Worm (Caenorhabditis elegans) whole organism, young adult: Measurements from ENCODE around the gene eea-1.
A peak's percentile ranks its signal among the peaks of the same experiment; 100 is the strongest.
"Not testable (repeated sequence)": the region's sequence is repeated elsewhere in the genome, so short reads cannot be mapped to it uniquely, and the experiment has no call there.

Experiments used
- B0336.3 ChIP-seq: fragments of 200-800 bp; sonication (Bioruptor generic); IDR thresholded peaks from 2 replicates; pipeline ENCODE4 v1.3.6; 2022; ENCODE audit warnings: missing genetic modification characterization, missing compliant biosample characterization
- F10E7.11 ChIP-seq: sonication (generic microtip); optimal IDR thresholded peaks from 2 replicates; lab custom pipeline; 2017; ENCODE audit warnings: mild to moderate bottlenecking, missing genetic modification characterization, moderate library complexity, missing compliant biosample characterization
- F37B4.10 ChIP-seq: fragments of 200-800 bp; sonication (Bioruptor generic); IDR thresholded peaks from 2 replicates; pipeline ENCODE4 v1.3.6; 2022; ENCODE audit warnings: missing genetic modification characterization, missing compliant biosample characterization
- Y53F4B.3 ChIP-seq: fragments of 200-800 bp; sonication (Bioruptor generic); IDR thresholded peaks from 2 replicates; pipeline ENCODE4 v1.3.6; 2022; ENCODE audit warnings: missing genetic modification reagents, missing genetic modification characterization, missing compliant biosample characterization
- akir-1 ChIP-seq: fragments of 200-800 bp; sonication (Bioruptor generic); optimal IDR thresholded peaks from 2 replicates; lab custom pipeline; 2018; ENCODE audit warnings: mild to moderate bottlenecking, missing genetic modification characterization, moderate library complexity, missing compliant biosample characterization
- aptf-3 ChIP-seq: fragments of 200-800 bp; sonication (Bioruptor generic); IDR thresholded peaks from 2 replicates; pipeline ENCODE4 v1.3.6; 2022; ENCODE audit warnings: missing genetic modification characterization, missing compliant biosample characterization
- attf-6 ChIP-seq: fragments of 200-800 bp; sonication (Bioruptor generic); IDR thresholded peaks from 2 replicates; pipeline ENCODE4 v1.3.6; 2022; ENCODE audit warnings: missing genetic modification reagents, missing genetic modification characterization, missing compliant biosample characterization
- dpff-1 ChIP-seq: sonication (generic microtip); optimal IDR thresholded peaks from 2 replicates; lab custom pipeline; 2017; ENCODE audit warnings: mild to moderate bottlenecking, missing genetic modification characterization, missing compliant biosample characterization
- egrh-3 ChIP-seq: fragments of 200-800 bp; sonication (Bioruptor generic); IDR thresholded peaks from 2 replicates; pipeline ENCODE4 v1.3.6; 2022; ENCODE audit warnings: missing genetic modification reagents, missing genetic modification characterization, missing compliant biosample characterization
- lsl-1 ChIP-seq: fragments of 200-800 bp; sonication (Bioruptor generic); optimal IDR thresholded peaks from 2 replicates; lab custom pipeline; 2018; ENCODE audit warnings: mild to moderate bottlenecking, missing genetic modification characterization, moderate library complexity, missing compliant biosample characterization
- madf-8 ChIP-seq: fragments of 200-800 bp; sonication (Bioruptor generic); conservative IDR thresholded peaks from 2 replicates; pipeline ENCODE4 v1.3.6; 2022; ENCODE audit warnings: missing genetic modification reagents, missing genetic modification characterization, missing compliant biosample characterization
- mcd-1 ChIP-seq: fragments of 200-800 bp; sonication (Bioruptor generic); IDR thresholded peaks from 2 replicates; pipeline ENCODE4 v1.3.6; 2022; ENCODE audit warnings: missing genetic modification reagents, missing genetic modification characterization, missing compliant biosample characterization
- nhr-179 ChIP-seq: sonication (generic microtip); optimal IDR thresholded peaks from 2 replicates; lab custom pipeline; 2016; ENCODE audit warnings: mild to moderate bottlenecking, missing genetic modification characterization, missing compliant biosample characterization
- nhr-80 ChIP-seq: sonication (generic microtip); optimal IDR thresholded peaks from 2 replicates; lab custom pipeline; 2016; ENCODE audit warnings: missing genetic modification characterization, missing compliant biosample characterization
- ztf-25 ChIP-seq: fragments of 200-800 bp; sonication (Bioruptor generic); IDR thresholded peaks from 2 replicates; pipeline ENCODE4 v1.3.6; 2022; ENCODE audit warnings: missing genetic modification reagents, missing genetic modification characterization, missing compliant biosample characterization

Gene eea-1

ce11 chrV:13445229-13445949, 51.8 kb downstream of the eea-1 start, which contains the start of gene Y2H9A.4:
TSS of gene Y2H9A.4 (plus strand) at chrV:13445899.
- TF ChIP-seq akir-1 (GFP tag; lab: Kevin White, UChicago) (no peak), F10E7.11 (tag; lab: Kevin White, UChicago) (no peak), nhr-179 (no peak), dpff-1 (tag; lab: Kevin White, UChicago) (no peak), madf-8 (GFP tag; lab: Robert Waterston, UW) (no peak), Y53F4B.3 (GFP tag; lab: Robert Waterston, UW) (no peak), nhr-80 (tag; lab: Kevin White, UChicago) (no peak)

ce11 chrV:13443535-13443934, 53.6 kb downstream of the eea-1 start, which contains the start of gene Y2H9A.6:
TSS of gene Y2H9A.6 (plus strand) at chrV:13443835.
- TF ChIP-seq mcd-1; aptf-3 (GFP tag; lab: Robert Waterston, UW); attf-6 (GFP tag; lab: Robert Waterston, UW): not testable (repeated sequence)

- TF ChIP-seq ztf-25 (GFP tag; lab: Robert Waterston, UW) (0 out of 2 replicates have a peak, but pooled peaks have one; percentile 41), egrh-3 (peak; percentile 94), lsl-1 (no peak)
Measured at ce11 chrV:13442819-13443218, 54.4 kb downstream of the eea-1 start.

ce11 chrV:13441661-13442060, 55.5 kb downstream of the eea-1 start, which contains the start of gene col-162:
TSS of gene col-162 (plus strand) at chrV:13441961.
- no peak for TF ChIP-seq nhr-80 (tag; lab: Kevin White, UChicago)
- no peak for TF ChIP-seq F37B4.10
- TF ChIP-seq B0336.3 (GFP tag; lab: Robert Waterston, UW) = no peak
